Fruit fly (Drosophila melanogaster): ENCODE results near the gene ringer.
A peak's percentile ranks its signal among the peaks of the same experiment; 100 is the strongest.

The ringer gene

dm6 chr3L:16361200-16361815 is 2.1 kb upstream of the ringer start (continued):
- peak; percentile 70 for TF ChIP-seq CG11902 (GFP tag; optimal IDR thresholded peaks at IDR 0.05)
- peak; percentile 69 for TF ChIP-seq net (GFP tag; optimal IDR thresholded peaks at IDR 0.05)
- peak; percentile 58 for TF ChIP-seq CG3919 (GFP tag; optimal IDR thresholded peaks at IDR 0.05)
- peak; percentile 18 for TF ChIP-seq CG4318 (GFP tag; optimal IDR thresholded peaks at IDR 0.05)
- peak; percentile 38 for TF ChIP-seq Ets21C (GFP tag; optimal IDR thresholded peaks at IDR 0.05)
- peak; percentile 75 for TF ChIP-seq Smox (GFP tag; optimal IDR thresholded peaks at IDR 0.05)
- peak; percentile 84 for TF ChIP-seq pdm3 (GFP tag; optimal IDR thresholded peaks at IDR 0.05)
- peak; percentile 95 for TF ChIP-seq spab (GFP tag; optimal IDR thresholded peaks at IDR 0.05)
- TF ChIP-seq topi (GFP tag; optimal IDR thresholded peaks at IDR 0.05), result peak; percentile 79

- TF ChIP-seq fkh (GFP tag; optimal IDR thresholded peaks at IDR 0.05) (peak; percentile 70), CG6854 (GFP tag; optimal IDR thresholded peaks at IDR 0.05) (no peak)
These were observed 567 bp upstream of the ringer start for dm6 chr3L:16359795-16360194.

dm6 chr3L:16357860-16358259 is 1.4 kb downstream of the ringer start:
- TF ChIP-seq pdm3 (GFP tag; optimal IDR thresholded peaks at IDR 0.05) (no peak), CG6808 (GFP tag; optimal IDR thresholded peaks at IDR 0.05) (peak; percentile 38), salr (GFP tag; optimal IDR thresholded peaks at IDR 0.05) (peak in 1 of 2 experiments; percentile 40), Ets21C (GFP tag; optimal IDR thresholded peaks at IDR 0.05) (no peak), CG6854 (GFP tag; optimal IDR thresholded peaks at IDR 0.05) (no peak), acj6 (GFP tag; optimal IDR thresholded peaks at IDR 0.05) (no peak), Sox102F (GFP tag; optimal IDR thresholded peaks at IDR 0.05) (no peak), ss (GFP tag; optimal IDR thresholded peaks at IDR 0.05) (no peak), CG6792 (GFP tag; optimal IDR thresholded peaks at IDR 0.05) (no peak), CG31627 (GFP tag; optimal IDR thresholded peaks at IDR 0.05) (no peak), net (GFP tag; optimal IDR thresholded peaks at IDR 0.05) (no peak), CG9139 (GFP tag; optimal IDR thresholded peaks at IDR 0.05) (no peak), Eip93F (GFP tag; optimal IDR thresholded peaks at IDR 0.05) (no peak), vri (GFP tag; optimal IDR thresholded peaks at IDR 0.05) (no peak), CG8319 (GFP tag; optimal IDR thresholded peaks at IDR 0.05) (no peak), Blimp-1 (GFP tag; optimal IDR thresholded peaks at IDR 0.05) (no peak), dsx (GFP tag; optimal IDR thresholded peaks at IDR 0.05; ENCODE audit: poor library complexity, severe bottlenecking) (no peak), Eip78C (GFP tag) (peak; percentile 78), CG11902 (GFP tag; optimal IDR thresholded peaks at IDR 0.05) (no peak), esn (GFP tag; optimal IDR thresholded peaks at IDR 0.05) (peak; percentile 14), CG3919 (GFP tag; optimal IDR thresholded peaks at IDR 0.05) (no peak), cyc (GFP tag; optimal IDR thresholded peaks at IDR 0.05) (no peak), Gug (GFP tag; IDR thresholded peaks at IDR 0.05) (no peak), lz (GFP tag; optimal IDR thresholded peaks at IDR 0.05) (no peak), Hr4 (GFP tag; optimal IDR thresholded peaks at IDR 0.05) (no peak), Sox14 (GFP tag; optimal IDR thresholded peaks at IDR 0.05) (peak; percentile 4), CG8119 (GFP tag; IDR thresholded peaks at IDR 0.05) (no peak), Lpt (GFP tag; optimal IDR thresholded peaks at IDR 0.05) (no peak), fd85E (GFP tag; optimal IDR thresholded peaks at IDR 0.05) (no peak), CG32006 (GFP tag; optimal IDR thresholded peaks at IDR 0.05) (no peak)

- TF ChIP-seq CG1621 (tag; optimal IDR thresholded peaks at IDR 0.05) (peak; percentile 21), CG6163 (GFP tag; IDR thresholded peaks at IDR 0.05) (0 out of 3 replicates have a peak, but pooled peaks have one; percentile 25), vri (GFP tag; optimal IDR thresholded peaks at IDR 0.05) (peak; percentile 71), CG15336 (GFP tag; IDR thresholded peaks at IDR 0.05) (no peak)
These were observed 2.0 kb downstream of the ringer start for dm6 chr3L:16357187-16357728.

All from whole organism, prepupa.